4 fruit fly cellular contexts compared by ENCODE assay signal in genomic region chr3L:14639778-14640177, dm6.
A peak's percentile ranks its signal among the peaks of the same experiment; 100 is the strongest.
TF ChIP-seq lines count a peak whose summit lies in the region.

No protein-coding gene starts in this region.

- TF ChIP-seq CTCF in whole organism, embryonic (GFP tag; optimal IDR thresholded peaks at IDR 0.05; lab: Kevin White, UChicago) = no peak

TF ChIP-seq in whole organism, embryonic, 481 proteins besides CTCF, POLR2A, EP300 and RAD21:
- no peak for TF ChIP-seq ttk (GFP tag; IDR thresholded peaks at IDR 0.05; lab: Robert Waterston, UW)
- TF ChIP-seq Oaz (GFP tag; IDR thresholded peaks at IDR 0.05; lab: Robert Waterston, UW) = 0 out of 2 replicates have a peak, but pooled peaks have one; percentile 13
- TF ChIP-seq Dbx (GFP tag; IDR thresholded peaks at IDR 0.05; lab: Robert Waterston, UW) = 0 out of 3 replicates have a peak, but pooled peaks have one; percentile 8
- TF ChIP-seq CG2889 (GFP tag; IDR thresholded peaks at IDR 0.05; lab: Robert Waterston, UW) = no peak
- no peak for TF ChIP-seq CG6791 (GFP tag; IDR thresholded peaks at IDR 0.05; lab: Robert Waterston, UW; ENCODE audit: partially characterized antibody)
- TF ChIP-seq CG10565 (GFP tag; optimal IDR thresholded peaks at IDR 0.05; lab: Kevin White, UChicago) = no peak
- TF ChIP-seq Deaf1 (tag; optimal IDR thresholded peaks at IDR 0.05; lab: Kevin White, UChicago) = no peak
- no peak for TF ChIP-seq Neu2 (GFP tag; optimal IDR thresholded peaks at IDR 0.05; lab: Kevin White, UChicago; ENCODE audit: borderline replicate concordance)
- peak; percentile 50 for TF ChIP-seq zf30C (GFP tag; optimal IDR thresholded peaks at IDR 0.05; lab: Kevin White, UChicago)
- no peak; the same call in 2 of the 3 replicates for TF ChIP-seq row (GFP tag; IDR thresholded peaks at IDR 0.05; lab: Robert Waterston, UW)
- peak; percentile 48 for TF ChIP-seq Ets65A (GFP tag; lab: Kevin White, UChicago)
- TF ChIP-seq CG12744 (GFP tag; optimal IDR thresholded peaks at IDR 0.05; lab: Kevin White, UChicago) = no peak

TF ChIP-seq in whole organism, prepupa, 60 proteins besides CTCF, POLR2A, EP300 and RAD21:
- TF ChIP-seq Hr39 (GFP tag; optimal IDR thresholded peaks at IDR 0.05; lab: Kevin White, UChicago) = no peak
- TF ChIP-seq CG11902 (GFP tag; optimal IDR thresholded peaks at IDR 0.05; lab: Kevin White, UChicago) = no peak
- TF ChIP-seq Hr38 (GFP tag; optimal IDR thresholded peaks at IDR 0.05; lab: Kevin White, UChicago) = no peak
- TF ChIP-seq CG1621 (tag; optimal IDR thresholded peaks at IDR 0.05; lab: Kevin White, UChicago) = peak; percentile 15
- peak; percentile 2 for TF ChIP-seq CG10669 (GFP tag; optimal IDR thresholded peaks at IDR 0.05; lab: Kevin White, UChicago)
- TF ChIP-seq Ets96B (tag; optimal IDR thresholded peaks at IDR 0.05; lab: Kevin White, UChicago) = peak; percentile 30
- TF ChIP-seq Lpt (GFP tag; optimal IDR thresholded peaks at IDR 0.05; lab: Kevin White, UChicago) = no peak
- TF ChIP-seq CG3032 (tag; optimal IDR thresholded peaks at IDR 0.05; lab: Kevin White, UChicago) = peak; percentile 44
- TF ChIP-seq salr (GFP tag; optimal IDR thresholded peaks at IDR 0.05; lab: Kevin White, UChicago) = peak in 1 of 2 experiments; percentile 3
- TF ChIP-seq CG6808 (GFP tag; optimal IDR thresholded peaks at IDR 0.05; lab: Kevin White, UChicago) = peak; percentile 30
- no peak for TF ChIP-seq OdsH (GFP tag; optimal IDR thresholded peaks at IDR 0.05; lab: Kevin White, UChicago)
- peak in 1 of 2 experiments; percentile 1 for TF ChIP-seq ss (GFP tag; optimal IDR thresholded peaks at IDR 0.05; lab: Kevin White, UChicago)
- peak; percentile 79 for TF ChIP-seq Eip78C (GFP tag; lab: Kevin White, UChicago)
- no peak for TF ChIP-seq CG11294 (GFP tag; IDR thresholded peaks at IDR 0.05; lab: Robert Waterston, UW)
- TF ChIP-seq spab (GFP tag; optimal IDR thresholded peaks at IDR 0.05; lab: Kevin White, UChicago) = peak; percentile 6
- peak; percentile 25; the same call in 1 of the 3 replicates for TF ChIP-seq CG6163 (GFP tag; IDR thresholded peaks at IDR 0.05; lab: Robert Waterston, UW)
- no peak for TF ChIP-seq CG11762 (GFP tag; optimal IDR thresholded peaks at IDR 0.05; lab: Kevin White, UChicago; ENCODE audit: insufficient read depth)
- TF ChIP-seq dsx (GFP tag; optimal IDR thresholded peaks at IDR 0.05; lab: Kevin White, UChicago; ENCODE audit: poor library complexity, severe bottlenecking) = peak; percentile 21

TF ChIP-seq in whole organism, pupa, 21 proteins besides CTCF, POLR2A, EP300 and RAD21:
- TF ChIP-seq D1 (tag; optimal IDR thresholded peaks at IDR 0.05; lab: Kevin White, UChicago) = no peak
- no peak for TF ChIP-seq Pif1B (GFP tag; optimal IDR thresholded peaks at IDR 0.05; lab: Kevin White, UChicago)
- TF ChIP-seq fd96Ca (GFP tag; IDR thresholded peaks at IDR 0.05; lab: Robert Waterston, UW) = no peak
- no peak for TF ChIP-seq EcR (GFP tag; optimal IDR thresholded peaks at IDR 0.05; lab: Kevin White, UChicago)
- peak; percentile 23 for TF ChIP-seq gl (tag; optimal IDR thresholded peaks at IDR 0.05; lab: Kevin White, UChicago)
- no peak for TF ChIP-seq Pif1A (GFP tag; optimal IDR thresholded peaks at IDR 0.05; lab: Kevin White, UChicago)
- no peak for TF ChIP-seq CG8301 (tag; optimal IDR thresholded peaks at IDR 0.05; lab: Kevin White, UChicago)
- no peak for TF ChIP-seq CG34367 (tag; optimal IDR thresholded peaks at IDR 0.05; lab: Kevin White, UChicago)
- no peak for TF ChIP-seq CG4496 (GFP tag; IDR thresholded peaks at IDR 0.05; lab: Robert Waterston, UW)
- no peak for TF ChIP-seq CG14655 (GFP tag; optimal IDR thresholded peaks at IDR 0.05; lab: Kevin White, UChicago)
- TF ChIP-seq CG10348 (GFP tag; IDR thresholded peaks at IDR 0.05; lab: Robert Waterston, UW) = no peak
- TF ChIP-seq CG32121 (GFP tag; IDR thresholded peaks at IDR 0.05; lab: Robert Waterston, UW) = no peak
- TF ChIP-seq CG9948 (tag; optimal IDR thresholded peaks at IDR 0.05; lab: Kevin White, UChicago) = no peak
- TF ChIP-seq CG17806 (tag; optimal IDR thresholded peaks at IDR 0.05; lab: Kevin White, UChicago) = peak; percentile 40
- no peak for TF ChIP-seq CG12605 (GFP tag; IDR thresholded peaks at IDR 0.05; lab: Robert Waterston, UW)
- no peak for TF ChIP-seq rn (GFP tag; IDR thresholded peaks at IDR 0.05; lab: Robert Waterston, UW)
- no peak for TF ChIP-seq Ets98B (GFP tag; IDR thresholded peaks at IDR 0.05; lab: Robert Waterston, UW)
- peak; percentile 41 for TF ChIP-seq CG8159 (tag; optimal IDR thresholded peaks at IDR 0.05; lab: Kevin White, UChicago)
- TF ChIP-seq CG15710 (tag; optimal IDR thresholded peaks at IDR 0.05; lab: Kevin White, UChicago) = peak; percentile 8
- no peak for TF ChIP-seq Snoo (tag; optimal IDR thresholded peaks at IDR 0.05; lab: Kevin White, UChicago)
- peak; percentile 16 for TF ChIP-seq CG13204 (GFP tag; optimal IDR thresholded peaks at IDR 0.05; lab: Kevin White, UChicago)

TF ChIP-seq in whole organism, wandering third instar larva, 38 proteins besides CTCF, POLR2A, EP300 and RAD21:
- TF ChIP-seq foxo (GFP tag; optimal IDR thresholded peaks at IDR 0.05; lab: Kevin White, UChicago) = peak in 1 of 2 experiments; percentile 25
- peak; percentile 0 for TF ChIP-seq ey (GFP tag; optimal IDR thresholded peaks at IDR 0.05; lab: Kevin White, UChicago)
- TF ChIP-seq brk (GFP tag; optimal IDR thresholded peaks at IDR 0.05; lab: Kevin White, UChicago) = no peak
